Worm (Caenorhabditis elegans) whole organism, early embryonic: Measurements from ENCODE around the gene lat-2.

Experiments
- ama-1 ChIP-seq: fragments of 150-350 bp; optimal IDR thresholded peaks from 2 replicates; lab custom pipeline; 2014
- ceh-13 ChIP-seq: fragments of 200-800 bp; sonication (Bioruptor generic); optimal IDR thresholded peaks from 2 replicates; lab custom pipeline; 2018; ENCODE audit warnings: mild to moderate bottlenecking, missing genetic modification characterization, missing compliant biosample characterization
- tra-4 ChIP-seq: sonication (generic microtip); optimal IDR thresholded peaks from 2 replicates; lab custom pipeline; 2017; ENCODE audit warnings: missing genetic modification characterization, missing compliant biosample characterization

- TF ChIP-seq tra-4, result no peak
- no peak for TF ChIP-seq ceh-13
- TF ChIP-seq ama-1 (lab: Kevin White, UChicago), result no peak
Observed at ce11 chrII:4344317-4344716, 14.5 kb upstream of the lat-2 start.
